Worm (Caenorhabditis elegans): ENCODE data around the gene C11H1.9.

DNA sequence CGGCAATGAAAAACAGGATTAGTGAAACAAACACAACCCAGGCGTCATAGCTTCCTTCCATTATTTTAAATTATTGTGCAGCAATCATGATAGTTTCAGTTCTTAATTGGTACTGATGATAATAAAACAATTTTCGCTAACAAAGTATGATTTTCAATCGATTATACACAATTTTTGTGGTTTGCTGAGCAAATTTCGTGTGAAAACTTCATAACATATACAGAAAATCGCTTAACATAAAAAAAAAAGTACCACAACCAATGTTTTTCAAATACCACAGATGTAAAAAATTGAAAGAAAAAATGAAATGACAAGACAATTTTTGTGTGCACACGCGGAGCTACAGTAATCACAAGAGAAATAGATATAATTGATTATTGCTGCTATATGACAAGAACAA is 12.5 kb downstream of the C11H1.9 start, which contains the start of gene gphr-2:
- TF ChIP-seq mxl-3 (GFP tag; optimal IDR thresholded peaks at IDR 0.05) (no peak), aly-2 (tag; optimal IDR thresholded peaks at IDR 0.05) (no peak), nhr-77 (tag; optimal IDR thresholded peaks at IDR 0.05) (no peak), nhr-11 (tag; optimal IDR thresholded peaks at IDR 0.05) (no peak), ceh-44 (GFP tag; IDR thresholded peaks at IDR 0.05) (no peak), gei-8 (GFP tag; optimal IDR thresholded peaks at IDR 0.05) (no peak), zip-11 (GFP tag; IDR thresholded peaks at IDR 0.05) (no peak), arid-1 (GFP tag; conservative IDR thresholded peaks at IDR 0.05) (no peak), ama-1 (optimal IDR thresholded peaks at IDR 0.05) (no peak), mes-2 (tag; optimal IDR thresholded peaks at IDR 0.05; ENCODE audit: poor library complexity, severe bottlenecking) (no peak), F49E8.2 (tag; optimal IDR thresholded peaks at IDR 0.05; ENCODE audit: borderline replicate concordance) (no peak), nhr-28 (tag; optimal IDR thresholded peaks at IDR 0.05) (no peak)
